Worm (Caenorhabditis elegans) whole organism, L3 larva: ENCODE results near the gene F35H8.2.

Experiments
- R02D3.7 ChIP-seq: fragments of 150-350 bp; optimal IDR thresholded peaks from 2 replicates; lab custom pipeline; 2014; ENCODE audit warnings: missing biosample characterization, missing genetic modification characterization
- ZK546.5 ChIP-seq: sonication (generic microtip); optimal IDR thresholded peaks from 2 replicates; lab custom pipeline; 2017; ENCODE audit warnings: missing biosample characterization, missing genetic modification characterization
- aly-2 ChIP-seq: fragments of 150-350 bp; optimal IDR thresholded peaks from 2 replicates; lab custom pipeline; 2014; ENCODE audit warnings: missing biosample characterization, missing genetic modification characterization
- ama-1 ChIP-seq: fragments of 150-350 bp; optimal IDR thresholded peaks from 2 replicates; lab custom pipeline; 2018
- ceh-16 ChIP-seq: sonication (generic microtip); optimal IDR thresholded peaks from 2 replicates; lab custom pipeline; 2017; ENCODE audit warnings: missing biosample characterization, missing genetic modification characterization
- ceh-28 ChIP-seq: fragments of 150-350 bp; optimal IDR thresholded peaks from 2 replicates; lab custom pipeline; 2014; ENCODE audit warnings: missing biosample characterization, missing genetic modification reagents, missing genetic modification characterization
- ceh-82 ChIP-seq: fragments of 150-350 bp; optimal IDR thresholded peaks from 2 replicates; lab custom pipeline; 2014; ENCODE audit warnings: missing biosample characterization, missing genetic modification characterization
- ceh-9 ChIP-seq: sonication (generic microtip); optimal IDR thresholded peaks from 2 replicates; lab custom pipeline; 2018; ENCODE audit warnings: missing biosample characterization, missing genetic modification characterization
- daf-12 ChIP-seq: fragments of 150-350 bp; optimal IDR thresholded peaks from 2 replicates; lab custom pipeline; 2014; ENCODE audit warnings: missing biosample characterization, missing genetic modification reagents, missing genetic modification characterization
- egl-27 ChIP-seq: sonication (generic microtip); optimal IDR thresholded peaks from 4 replicates; lab custom pipeline; 2017; ENCODE audit warnings: missing biosample characterization, missing genetic modification reagents, missing genetic modification characterization
- egl-5 ChIP-seq: fragments of 150-350 bp; optimal IDR thresholded peaks from 2 replicates; lab custom pipeline; 2017; ENCODE audit warnings: missing biosample characterization, missing genetic modification reagents, missing genetic modification characterization, inconsistent platforms
- elt-1 ChIP-seq: fragments of 150-350 bp; optimal IDR thresholded peaks from 2 replicates; lab custom pipeline; 2014; ENCODE audit warnings: missing biosample characterization, missing genetic modification characterization
- elt-2 ChIP-seq: sonication (generic microtip); optimal IDR thresholded peaks from 2 replicates; lab custom pipeline; 2016; ENCODE audit warnings: missing genetic modification reagents, mild to moderate bottlenecking, missing genetic modification characterization, missing compliant biosample characterization
- elt-3 ChIP-seq, 3 experiments: fragments of 150-350 bp in 1 of 3; sonication (generic microtip) in 2 of 3; optimal IDR thresholded peaks; 2 replicates in 2 of 3; 4 replicates in 1 of 3; lab custom pipeline; 2014 to 2017; ENCODE audit warnings: missing biosample characterization in 3 of 3, missing genetic modification characterization in 3 of 3
- eor-1 ChIP-seq, 2 experiments: fragments of 150-350 bp; optimal IDR thresholded peaks; 2 replicates each; lab custom pipeline; 2014 to 2018; ENCODE audit warnings: missing biosample characterization in 2 of 2, missing genetic modification characterization in 2 of 2
- fkh-10 ChIP-seq: sonication (generic microtip); optimal IDR thresholded peaks from 2 replicates; lab custom pipeline; 2017; ENCODE audit warnings: missing biosample characterization, missing genetic modification reagents, missing genetic modification characterization
- fkh-2 ChIP-seq: fragments of 150-350 bp; optimal IDR thresholded peaks from 2 replicates; lab custom pipeline; 2014; ENCODE audit warnings: missing biosample characterization, missing genetic modification reagents, missing genetic modification characterization
- fos-1 ChIP-seq: fragments of 150-350 bp; optimal IDR thresholded peaks from 2 replicates; lab custom pipeline; 2014; ENCODE audit warnings: missing biosample characterization, missing genetic modification characterization
- hmg-11 ChIP-seq: sonication (generic microtip); optimal IDR thresholded peaks from 2 replicates; lab custom pipeline; 2016; ENCODE audit warnings: missing genetic modification characterization, missing compliant biosample characterization
- jun-1 ChIP-seq: fragments of 150-350 bp; optimal IDR thresholded peaks from 2 replicates; lab custom pipeline; 2014; ENCODE audit warnings: missing biosample characterization, missing genetic modification reagents, missing genetic modification characterization
- lin-15B ChIP-seq: fragments of 150-350 bp; optimal IDR thresholded peaks from 2 replicates; lab custom pipeline; 2014; ENCODE audit warnings: missing biosample characterization, missing genetic modification characterization
- lin-39 ChIP-seq: fragments of 150-350 bp; optimal IDR thresholded peaks from 2 replicates; lab custom pipeline; 2018; ENCODE audit warnings: missing biosample characterization, missing genetic modification reagents, missing genetic modification characterization
- lsy-12 ChIP-seq: sonication (generic microtip); optimal IDR thresholded peaks from 2 replicates; lab custom pipeline; 2016; ENCODE audit warnings: mild to moderate bottlenecking, missing genetic modification characterization, missing compliant biosample characterization
- mdl-1 ChIP-seq: fragments of 150-350 bp; optimal IDR thresholded peaks from 2 replicates; lab custom pipeline; 2014; ENCODE audit warnings: missing biosample characterization, missing genetic modification characterization
- mml-1 ChIP-seq: fragments of 150-350 bp; sonication (generic microtip); optimal IDR thresholded peaks from 3 replicates; lab custom pipeline; 2014; ENCODE audit warnings: missing biosample characterization, missing genetic modification characterization
- nfya-1 ChIP-seq: sonication (generic microtip); optimal IDR thresholded peaks from 2 replicates; lab custom pipeline; 2017; ENCODE audit warnings: missing genetic modification characterization, mild to moderate bottlenecking, missing compliant biosample characterization, antibody characterized with exemption, moderate library complexity; ENCODE audit not compliant: insufficient read depth
- nhr-11 ChIP-seq: fragments of 150-350 bp; optimal IDR thresholded peaks from 2 replicates; lab custom pipeline; 2014; ENCODE audit warnings: missing biosample characterization, missing genetic modification characterization
- nhr-12 ChIP-seq: fragments of 150-350 bp; optimal IDR thresholded peaks from 2 replicates; lab custom pipeline; 2014; ENCODE audit warnings: missing biosample characterization, missing genetic modification characterization
- nhr-23 ChIP-seq: fragments of 150-350 bp; optimal IDR thresholded peaks from 2 replicates; lab custom pipeline; 2014; ENCODE audit warnings: missing biosample characterization, missing genetic modification reagents, missing genetic modification characterization
- nhr-237 ChIP-seq: fragments of 150-350 bp; optimal IDR thresholded peaks from 2 replicates; lab custom pipeline; 2014; ENCODE audit warnings: missing biosample characterization, missing genetic modification characterization
- nhr-25 ChIP-seq: sonication (generic microtip); optimal IDR thresholded peaks from 2 replicates; lab custom pipeline; 2017; ENCODE audit warnings: missing biosample characterization, missing genetic modification characterization
- nhr-28 ChIP-seq: fragments of 150-350 bp; optimal IDR thresholded peaks from 2 replicates; lab custom pipeline; 2014; ENCODE audit warnings: missing biosample characterization, missing genetic modification characterization
- nhr-43 ChIP-seq: sonication (generic microtip); optimal IDR thresholded peaks from 2 replicates; lab custom pipeline; 2016; ENCODE audit warnings: mild to moderate bottlenecking, missing genetic modification characterization, missing compliant biosample characterization; ENCODE audit not compliant: poor library complexity, severe bottlenecking
- nhr-67 ChIP-seq: fragments of 150-350 bp; optimal IDR thresholded peaks from 2 replicates; lab custom pipeline; 2014; ENCODE audit warnings: missing biosample characterization, missing genetic modification characterization
- nhr-76 ChIP-seq: fragments of 150-350 bp; sonication (generic microtip); optimal IDR thresholded peaks from 5 replicates; lab custom pipeline; 2014; ENCODE audit warnings: missing biosample characterization, missing genetic modification characterization
- nhr-77 ChIP-seq: fragments of 150-350 bp; optimal IDR thresholded peaks from 2 replicates; lab custom pipeline; 2014; ENCODE audit warnings: missing biosample characterization, missing genetic modification characterization
- pha-4 ChIP-seq: fragments of 150-350 bp; optimal IDR thresholded peaks from 2 replicates; lab custom pipeline; 2014; ENCODE audit warnings: missing biosample characterization, missing genetic modification reagents, missing genetic modification characterization
- pqm-1 ChIP-seq: fragments of 150-350 bp; optimal IDR thresholded peaks from 2 replicates; lab custom pipeline; 2017; ENCODE audit warnings: missing biosample characterization, missing genetic modification characterization, inconsistent platforms
- sea-2 ChIP-seq: fragments of 150-350 bp; sonication (generic microtip); optimal IDR thresholded peaks from 4 replicates; lab custom pipeline; 2014; ENCODE audit warnings: missing biosample characterization, missing genetic modification reagents, missing genetic modification characterization
- skn-1 ChIP-seq: fragments of 150-350 bp; optimal IDR thresholded peaks from 2 replicates; lab custom pipeline; 2014; ENCODE audit warnings: missing biosample characterization, missing genetic modification characterization
- snpc-4 ChIP-seq: fragments of 150-350 bp; optimal IDR thresholded peaks from 2 replicates; lab custom pipeline; 2014; ENCODE audit warnings: missing biosample characterization, missing genetic modification characterization
- tbx-2 ChIP-seq: sonication (generic microtip); optimal IDR thresholded peaks from 2 replicates; lab custom pipeline; 2016; ENCODE audit warnings: mild to moderate bottlenecking, missing genetic modification characterization, missing compliant biosample characterization
- unc-39 ChIP-seq: sonication (generic microtip); optimal IDR thresholded peaks from 4 replicates; lab custom pipeline; 2017; ENCODE audit warnings: missing biosample characterization, missing genetic modification characterization
- unc-62 ChIP-seq: fragments of 150-350 bp; sonication (generic microtip); optimal IDR thresholded peaks from 4 replicates; lab custom pipeline; 2014; ENCODE audit warnings: missing biosample characterization, missing genetic modification reagents, missing genetic modification characterization
- zag-1 ChIP-seq: fragments of 150-350 bp; optimal IDR thresholded peaks from 2 replicates; lab custom pipeline; 2014; ENCODE audit warnings: missing biosample characterization, missing genetic modification characterization
- ztf-11 ChIP-seq: fragments of 150-350 bp; optimal IDR thresholded peaks from 2 replicates; lab custom pipeline; 2014; ENCODE audit warnings: missing biosample characterization, missing genetic modification characterization
- ztf-4 ChIP-seq: fragments of 150-350 bp; optimal IDR thresholded peaks from 2 replicates; lab custom pipeline; 2014; ENCODE audit warnings: missing biosample characterization, missing genetic modification characterization

Gene F35H8.2

ce11 chrII:9591071-9591470 lies 35.8 kb downstream of the F35H8.2 start, which contains the start of the genes E02H1.1 and tag-124:
Gene E02H1.1 (minus strand): TSS chrII:9591164.
Gene tag-124 (plus strand): TSS chrII:9591292.
- TF ChIP-seq lin-39 (tag; lab: Kevin White, UChicago) (no peak), lin-15B (tag; lab: Kevin White, UChicago) (peak; percentile 76), elt-2 (tag; lab: Kevin White, UChicago) (peak; percentile 17), elt-3 (tag; optimal IDR thresholded peaks at IDR 0.05; lab: Kevin White, UChicago) (no peak), ztf-11 (tag; lab: Kevin White, UChicago) (no peak), egl-5 (no peak), elt-1 (no peak), ceh-82 (tag; lab: Kevin White, UChicago) (no peak), unc-39 (tag; lab: Kevin White, UChicago) (no peak), hmg-11 (tag; lab: Kevin White, UChicago) (peak; percentile 35), nhr-76 (tag; lab: Kevin White, UChicago) (no peak), fkh-2 (no peak), skn-1 (no peak), nhr-12 (tag; lab: Kevin White, UChicago) (no peak), pqm-1 (tag; lab: Kevin White, UChicago) (peak; percentile 21), unc-62 (GFP tag; lab: Kevin White, UChicago) (no peak), fkh-10 (GFP tag; lab: Kevin White, UChicago) (no peak), nhr-77 (no peak), sea-2 (GFP tag; lab: Kevin White, UChicago) (no peak), ceh-28 (tag; lab: Kevin White, UChicago) (peak; percentile 15), nhr-25 (tag; lab: Kevin White, UChicago) (peak; percentile 74), tbx-2 (no peak), nhr-28 (tag; lab: Kevin White, UChicago) (no peak), ceh-16 (tag; lab: Kevin White, UChicago) (no peak), daf-12 (tag; lab: Kevin White, UChicago) (no peak), ceh-9 (tag; lab: Kevin White, UChicago) (no peak), eor-1 (tag; optimal IDR thresholded peaks at IDR 0.05; lab: Kevin White, UChicago) (peak in 1 of 2 experiments; percentile 69), egl-27 (tag; lab: Kevin White, UChicago) (no peak), pha-4 (tag; lab: Kevin White, UChicago) (peak; percentile 77), nhr-11 (tag; lab: Kevin White, UChicago) (peak; percentile 34), nhr-43 (tag; lab: Kevin White, UChicago) (peak; percentile 92), ama-1 (lab: Kevin White, UChicago) (no peak), jun-1 (tag; lab: Kevin White, UChicago) (no peak), zag-1 (tag; lab: Kevin White, UChicago) (no peak), snpc-4 (tag; lab: Kevin White, UChicago) (peak; percentile 62), fos-1 (tag; lab: Kevin White, UChicago) (no peak), nfya-1 (tag; lab: Kevin White, UChicago) (peak; percentile 72), ZK546.5 (tag; lab: Kevin White, UChicago) (no peak), nhr-237 (tag; lab: Kevin White, UChicago) (no peak), mml-1 (tag; lab: Kevin White, UChicago) (no peak), aly-2 (no peak), ztf-4 (tag; lab: Kevin White, UChicago) (no peak), nhr-23 (tag; lab: Kevin White, UChicago) (peak; percentile 87), mdl-1 (no peak), R02D3.7 (no peak), lsy-12 (tag; lab: Kevin White, UChicago) (peak; percentile 72), nhr-67 (tag; lab: Kevin White, UChicago) (no peak)
- TF ChIP-seq, all 47 proteins: peak for 14
